Worm (Caenorhabditis elegans) whole organism, L4 larva: Measurements from ENCODE around the gene scl-3.
A peak's percentile ranks its signal among the peaks of the same experiment; 100 is the strongest.

Source experiments
- F10B5.3 ChIP-seq: sonication (generic microtip); optimal IDR thresholded peaks from 2 replicates; lab custom pipeline; 2016; ENCODE audit warnings: mild to moderate bottlenecking, missing genetic modification characterization, missing compliant biosample characterization
- F26F4.8 ChIP-seq: fragments of 200-800 bp; sonication (Bioruptor generic); conservative IDR thresholded peaks from 2 replicates; pipeline ENCODE4 v1.3.6; 2022; ENCODE audit warnings: missing genetic modification characterization, missing compliant biosample characterization
- F49E8.2 ChIP-seq: sonication (generic microtip); optimal IDR thresholded peaks from 2 replicates; lab custom pipeline; 2016; ENCODE audit warnings: missing compliant biosample characterization, mild to moderate bottlenecking, missing genetic modification characterization, borderline replicate concordance
- R02D3.7 ChIP-seq: fragments of 150-350 bp; sonication (generic microtip); optimal IDR thresholded peaks from 3 replicates; lab custom pipeline; 2014; ENCODE audit warnings: missing biosample characterization, missing genetic modification characterization
- T20F7.1 ChIP-seq: fragments of 200-800 bp; sonication (Bioruptor generic); optimal IDR thresholded peaks from 2 replicates; lab custom pipeline; 2018; ENCODE audit warnings: mild to moderate bottlenecking, missing genetic modification characterization, missing compliant biosample characterization
- Y105C5A.15 ChIP-seq: fragments of 200-800 bp; sonication (Bioruptor generic); IDR thresholded peaks from 2 replicates; pipeline ENCODE4 v1.3.6; 2022; ENCODE audit warnings: missing genetic modification characterization, missing compliant biosample characterization
- Y48G9A.11 ChIP-seq: fragments of 200-800 bp; sonication (Bioruptor generic); IDR thresholded peaks from 2 replicates; pipeline ENCODE4 v1.3.6; 2022; ENCODE audit warnings: missing genetic modification reagents, missing genetic modification characterization, missing compliant biosample characterization
- aha-1 ChIP-seq: fragments of 150-350 bp; peaks from one replicate; lab custom pipeline; 2014; ENCODE audit warnings: missing biosample characterization, missing genetic modification characterization
- aly-2 ChIP-seq: sonication (generic microtip); optimal IDR thresholded peaks from 2 replicates; lab custom pipeline; 2018; ENCODE audit warnings: missing biosample characterization, missing genetic modification characterization
- ama-1 ChIP-seq: fragments of 150-350 bp; optimal IDR thresholded peaks from 2 replicates; lab custom pipeline; 2014; ENCODE audit warnings: inconsistent platforms, mixed read lengths
- arid-1 ChIP-seq: fragments of 200-800 bp; sonication (Bioruptor generic); conservative IDR thresholded peaks from 2 replicates; pipeline ENCODE4 v1.3.6; 2022; ENCODE audit warnings: missing genetic modification reagents, missing genetic modification characterization, missing compliant biosample characterization
- ceh-28 ChIP-seq: fragments of 150-350 bp; optimal IDR thresholded peaks from 2 replicates; lab custom pipeline; 2014; ENCODE audit warnings: missing biosample characterization, missing genetic modification reagents, missing genetic modification characterization
- ceh-82 ChIP-seq: sonication (generic microtip); optimal IDR thresholded peaks from 2 replicates; lab custom pipeline; 2017; ENCODE audit warnings: missing biosample characterization, missing genetic modification characterization
- daf-19 ChIP-seq: fragments of 200-800 bp; sonication (Bioruptor generic); conservative IDR thresholded peaks from 2 replicates; pipeline ENCODE4 v1.3.6; 2022; ENCODE audit warnings: missing genetic modification characterization, missing compliant biosample characterization
- dmd-6 ChIP-seq: fragments of 200-800 bp; sonication (Bioruptor generic); IDR thresholded peaks from 2 replicates; pipeline ENCODE4 v1.3.6; 2022; ENCODE audit warnings: missing genetic modification reagents, missing genetic modification characterization, missing compliant biosample characterization
- dve-1 ChIP-seq: sonication (generic microtip); optimal IDR thresholded peaks from 2 replicates; lab custom pipeline; 2017; ENCODE audit warnings: antibody characterized with exemption, mild to moderate bottlenecking, missing genetic modification characterization, missing compliant biosample characterization; ENCODE audit not compliant: insufficient read depth
- egl-43 ChIP-seq: fragments of 200-800 bp; sonication (Bioruptor generic); IDR thresholded peaks from 2 replicates; pipeline ENCODE4 v1.3.6; 2022; ENCODE audit warnings: missing genetic modification reagents, missing genetic modification characterization, missing compliant biosample characterization
- fkh-10 ChIP-seq: fragments of 150-350 bp; optimal IDR thresholded peaks from 2 replicates; lab custom pipeline; 2014; ENCODE audit warnings: missing biosample characterization, missing genetic modification reagents, missing genetic modification characterization
- gei-8 ChIP-seq: fragments of 200-800 bp; sonication (Bioruptor generic); optimal IDR thresholded peaks from 2 replicates; lab custom pipeline; 2018; ENCODE audit warnings: mild to moderate bottlenecking, missing genetic modification characterization, missing compliant biosample characterization
- hlh-30 ChIP-seq: sonication (generic microtip); optimal IDR thresholded peaks from 2 replicates; lab custom pipeline; 2017; ENCODE audit warnings: antibody characterized with exemption, mild to moderate bottlenecking, missing genetic modification characterization, missing compliant biosample characterization; ENCODE audit not compliant: insufficient read depth
- hmg-1.1 ChIP-seq: fragments of 200-800 bp; sonication (Bioruptor generic); IDR thresholded peaks from 2 replicates; pipeline ENCODE4 v1.3.6; 2022; ENCODE audit warnings: missing genetic modification reagents, missing genetic modification characterization, missing compliant biosample characterization
- jun-1 ChIP-seq: fragments of 150-350 bp; optimal IDR thresholded peaks from 2 replicates; lab custom pipeline; 2014; ENCODE audit warnings: missing biosample characterization, missing genetic modification reagents, missing genetic modification characterization
- lin-15B ChIP-seq: fragments of 150-350 bp; sonication (generic microtip); optimal IDR thresholded peaks from 3 replicates; lab custom pipeline; 2014; ENCODE audit warnings: missing biosample characterization, missing genetic modification characterization
- lin-29 ChIP-seq: fragments of 200-800 bp; sonication (Bioruptor generic); IDR thresholded peaks from 2 replicates; pipeline ENCODE4 v1.3.6; 2022; ENCODE audit warnings: missing genetic modification reagents, missing genetic modification characterization, missing compliant biosample characterization
- lin-38 ChIP-seq: fragments of 200-800 bp; sonication (Bioruptor generic); IDR thresholded peaks from 2 replicates; pipeline ENCODE4 v1.3.6; 2022; ENCODE audit warnings: missing genetic modification reagents, missing genetic modification characterization, missing compliant biosample characterization
- lsy-2 ChIP-seq, 2 experiments: fragments of 150-350 bp in 1 of 2; sonication (generic microtip) in 1 of 2; optimal IDR thresholded peaks; 2 replicates each; lab custom pipeline; 2014 to 2017; ENCODE audit warnings: missing biosample characterization in 2 of 2, missing genetic modification characterization in 2 of 2
- mxl-3 ChIP-seq: fragments of 200-800 bp; sonication (Bioruptor generic); optimal IDR thresholded peaks from 2 replicates; lab custom pipeline; 2018; ENCODE audit warnings: mild to moderate bottlenecking, missing genetic modification characterization, missing compliant biosample characterization
- nhr-237 ChIP-seq: sonication (generic microtip); optimal IDR thresholded peaks from 2 replicates; lab custom pipeline; 2017; ENCODE audit warnings: missing biosample characterization, missing genetic modification characterization
- nhr-28 ChIP-seq: fragments of 150-350 bp; optimal IDR thresholded peaks from 2 replicates; lab custom pipeline; 2014; ENCODE audit warnings: missing biosample characterization, missing genetic modification characterization
- nhr-41 ChIP-seq: fragments of 200-800 bp; sonication (Bioruptor generic); IDR thresholded peaks from 2 replicates; pipeline ENCODE4 v1.3.6; 2022; ENCODE audit warnings: missing genetic modification reagents, missing genetic modification characterization, missing compliant biosample characterization
- nhr-42 ChIP-seq: fragments of 200-800 bp; sonication (Bioruptor generic); IDR thresholded peaks from 2 replicates; pipeline ENCODE4 v1.3.6; 2022; ENCODE audit warnings: missing genetic modification characterization, missing compliant biosample characterization
- pqm-1 ChIP-seq: sonication (generic microtip); optimal IDR thresholded peaks from 2 replicates; lab custom pipeline; 2017; ENCODE audit warnings: missing biosample characterization, missing genetic modification characterization
- sdz-12 ChIP-seq: fragments of 200-800 bp; sonication (Bioruptor generic); optimal IDR thresholded peaks from 2 replicates; lab custom pipeline; 2018; ENCODE audit warnings: mild to moderate bottlenecking, missing genetic modification characterization, missing compliant biosample characterization
- set-16 ChIP-seq: fragments of 200-800 bp; sonication (Bioruptor generic); IDR thresholded peaks from 2 replicates; pipeline ENCODE4 v1.3.6; 2022; ENCODE audit warnings: missing genetic modification reagents, missing genetic modification characterization, missing compliant biosample characterization
- skn-1 ChIP-seq: fragments of 150-350 bp; optimal IDR thresholded peaks from 2 replicates; lab custom pipeline; 2014; ENCODE audit warnings: missing biosample characterization, missing genetic modification characterization
- spr-1 ChIP-seq: sonication (generic microtip); optimal IDR thresholded peaks from 2 replicates; lab custom pipeline; 2016; ENCODE audit warnings: mild to moderate bottlenecking, missing genetic modification characterization, missing compliant biosample characterization
- unc-62 ChIP-seq, 3 experiments: fragments of 150-350 bp in 1 of 3; sonication (generic microtip); optimal IDR thresholded peaks in 2 of 3; peaks in 1 of 3; 1 replicate in 1 of 3; 2 replicates in 2 of 3; lab custom pipeline; 2014 to 2017; ENCODE audit warnings: missing biosample characterization in 3 of 3, missing genetic modification characterization in 3 of 3, missing genetic modification reagents in 3 of 3, missing genotype in 1 of 3

Gene scl-3

DNA sequence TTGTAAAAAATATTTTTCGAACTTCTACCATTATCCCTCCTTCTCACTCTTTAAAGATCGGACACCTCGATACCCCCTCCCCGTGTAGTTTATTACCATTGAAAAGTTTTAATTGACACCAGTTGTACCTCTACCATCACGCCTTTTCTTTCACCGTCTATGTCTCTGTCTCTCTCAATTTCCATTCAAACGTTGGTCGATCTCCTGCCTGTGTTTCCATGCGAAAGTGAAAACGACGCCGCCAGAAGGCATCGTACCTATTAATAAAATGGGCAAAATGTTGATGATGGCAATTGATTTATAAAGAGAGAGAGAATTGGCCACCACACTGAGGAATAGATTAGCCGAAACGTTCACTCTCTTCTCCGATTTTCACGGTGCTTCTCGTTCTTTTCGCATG is 46.2 kb upstream of the scl-3 start (continued):
- TF ChIP-seq dve-1 (tag; lab: Kevin White, UChicago) (peak; percentile 19), hlh-30 (tag; lab: Kevin White, UChicago) (peak; percentile 56), F26F4.8 (no peak), Y105C5A.15 (GFP tag; lab: Robert Waterston, UW) (no peak), Y48G9A.11 (GFP tag; lab: Robert Waterston, UW) (no peak), ama-1 (lab: Kevin White, UChicago) (no peak), daf-19 (GFP tag; lab: Robert Waterston, UW) (no peak), F10B5.3 (tag; lab: Kevin White, UChicago) (no peak), gei-8 (no peak), lin-38 (GFP tag; lab: Robert Waterston, UW) (no peak), pqm-1 (tag; lab: Kevin White, UChicago) (no peak), ceh-82 (tag; lab: Kevin White, UChicago) (no peak), arid-1 (GFP tag; lab: Robert Waterston, UW) (no peak), dmd-6 (GFP tag; lab: Robert Waterston, UW) (no peak), lin-15B (tag; lab: Kevin White, UChicago) (no peak), fkh-10 (GFP tag; lab: Kevin White, UChicago) (no peak), jun-1 (tag; lab: Kevin White, UChicago) (no peak), nhr-42 (GFP tag; lab: Robert Waterston, UW) (no peak), egl-43 (GFP tag; lab: Robert Waterston, UW) (no peak), aly-2 (tag; lab: Kevin White, UChicago) (no peak), mxl-3 (GFP tag; lab: Kevin White, UChicago) (peak; percentile 1)

ce11 chrIV:13013711-13014341 is 45.6 kb upstream of the scl-3 start:
- TF ChIP-seq set-16 (GFP tag; lab: Robert Waterston, UW), result no peak
- peak; percentile 5 for TF ChIP-seq aha-1
- TF ChIP-seq lsy-2 (tag; optimal IDR thresholded peaks at IDR 0.05; lab: Kevin White, UChicago), result no peak
- TF ChIP-seq nhr-41 (GFP tag; lab: Robert Waterston, UW), result no peak
- no peak for TF ChIP-seq mxl-3 (GFP tag; lab: Kevin White, UChicago)

DNA sequence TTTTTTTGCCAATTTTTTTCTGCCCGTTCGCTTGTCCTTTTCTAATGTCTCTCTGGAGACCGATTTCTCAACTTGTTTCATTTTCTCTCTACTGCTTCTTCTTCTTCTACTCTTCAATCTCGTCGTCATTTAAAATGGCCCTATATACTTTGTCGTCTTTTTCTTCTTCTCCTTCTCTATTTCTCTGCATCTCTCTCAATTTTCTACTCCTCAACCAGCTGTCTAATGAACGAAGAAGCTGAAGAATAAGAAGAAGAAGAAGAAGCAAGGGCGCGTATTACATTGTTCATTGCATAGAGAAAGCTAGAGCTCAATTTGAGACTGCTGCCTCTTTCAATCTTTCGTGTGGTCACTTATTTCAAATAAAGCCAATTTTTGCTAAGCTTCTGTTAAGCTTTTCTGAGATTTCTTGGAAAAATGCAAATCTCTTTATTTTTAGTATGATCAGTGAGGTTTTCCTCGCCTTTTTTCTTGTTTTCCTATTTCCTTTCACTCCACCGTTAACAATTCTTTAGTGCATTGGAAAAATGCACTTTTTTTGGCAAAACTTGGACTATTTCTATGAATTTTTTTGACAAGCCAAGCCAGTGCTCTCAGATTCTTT is 43.5 kb upstream of the scl-3 start:
- no peak for TF ChIP-seq aly-2 (tag; lab: Kevin White, UChicago)
- TF ChIP-seq unc-62 (GFP tag; optimal IDR thresholded peaks at IDR 0.05 in 1 of 2; lab: Kevin White, UChicago), result no peak
- no peak for TF ChIP-seq unc-62 (tag; optimal IDR thresholded peaks at IDR 0.05; lab: Kevin White, UChicago)
- TF ChIP-seq lsy-2 (tag; optimal IDR thresholded peaks at IDR 0.05; lab: Kevin White, UChicago), result peak in 1 of 2 experiments; percentile 12
- TF ChIP-seq spr-1 (tag; lab: Kevin White, UChicago), result no peak
- TF ChIP-seq hmg-1.1 (GFP tag; lab: Robert Waterston, UW), result peak; percentile 57; the same call in 1 of the 2 replicates
- no peak for TF ChIP-seq ceh-28 (tag; lab: Kevin White, UChicago)
- TF ChIP-seq T20F7.1 (GFP tag; lab: Kevin White, UChicago), result no peak
- TF ChIP-seq ceh-82 (tag; lab: Kevin White, UChicago), result no peak
- TF ChIP-seq R02D3.7 (tag; lab: Kevin White, UChicago), result no peak
- no peak for TF ChIP-seq nhr-28 (tag; lab: Kevin White, UChicago)
- TF ChIP-seq arid-1 (GFP tag; lab: Robert Waterston, UW), result no peak
- peak; percentile 36 for TF ChIP-seq fkh-10 (GFP tag; lab: Kevin White, UChicago)
- TF ChIP-seq lin-29 (GFP tag; lab: Robert Waterston, UW), result no peak
- peak; percentile 45 for TF ChIP-seq aha-1
- no peak for TF ChIP-seq F49E8.2 (tag; lab: Kevin White, UChicago)
- no peak for TF ChIP-seq nhr-237 (tag; lab: Kevin White, UChicago)
- TF ChIP-seq sdz-12, result no peak
- TF ChIP-seq skn-1, result no peak
- TF ChIP-seq, all 104 proteins: peak for 4
